Worm (Caenorhabditis elegans) whole organism, L1 larva: ENCODE results near the gene dex-1.

ENCODE experiments used
- C16A3.4 ChIP-seq: fragments of 150-350 bp; optimal IDR thresholded peaks from 2 replicates; lab custom pipeline; 2014; ENCODE audit warnings: missing biosample characterization, missing genetic modification characterization
- Y116A8C.19 ChIP-seq: sonication (generic microtip); optimal IDR thresholded peaks from 2 replicates; lab custom pipeline; 2016; ENCODE audit warnings: missing compliant biosample characterization, missing genetic modification characterization, borderline replicate concordance
- alr-1 ChIP-seq: fragments of 200-800 bp; sonication (Bioruptor generic); optimal IDR thresholded peaks from 2 replicates; lab custom pipeline; 2018; ENCODE audit warnings: borderline replicate concordance, mild to moderate bottlenecking, missing genetic modification characterization, missing compliant biosample characterization
- aly-2 ChIP-seq: fragments of 150-350 bp; optimal IDR thresholded peaks from 2 replicates; lab custom pipeline; 2014; ENCODE audit warnings: missing biosample characterization, missing genetic modification characterization
- ama-1 ChIP-seq: fragments of 150-350 bp; optimal IDR thresholded peaks from 2 replicates; lab custom pipeline; 2014
- ceh-8 ChIP-seq: fragments of 200-800 bp; sonication (Bioruptor generic); optimal IDR thresholded peaks from 2 replicates; lab custom pipeline; 2018; ENCODE audit warnings: mild to moderate bottlenecking, missing genetic modification characterization, moderate library complexity, missing compliant biosample characterization
- ceh-82 ChIP-seq, 3 experiments: fragments of 150-350 bp in 1 of 3; sonication (generic microtip) in 2 of 3; optimal IDR thresholded peaks; 2 replicates each; lab custom pipeline; 2014 to 2017; ENCODE audit warnings: missing biosample characterization in 3 of 3, missing genetic modification characterization in 3 of 3
- ceh-90 ChIP-seq: sonication (generic microtip); optimal IDR thresholded peaks from 2 replicates; lab custom pipeline; 2016; ENCODE audit warnings: missing genetic modification characterization, missing compliant biosample characterization
- ces-1 ChIP-seq: fragments of 150-350 bp; optimal IDR thresholded peaks from 2 replicates; lab custom pipeline; 2014; ENCODE audit warnings: missing biosample characterization, missing genetic modification reagents, missing genetic modification characterization
- dpl-1 ChIP-seq, 3 experiments: fragments of 150-350 bp in 2 of 3; sonication (generic microtip) in 1 of 3; optimal IDR thresholded peaks; 2 replicates each; lab custom pipeline; 2014 to 2017; ENCODE audit warnings: missing biosample characterization in 3 of 3, missing genetic modification characterization in 3 of 3, missing genetic modification reagents in 3 of 3
- dsc-1 ChIP-seq: sonication (generic microtip); optimal IDR thresholded peaks from 2 replicates; lab custom pipeline; 2016; ENCODE audit warnings: mild to moderate bottlenecking, missing genetic modification characterization, missing compliant biosample characterization
- egl-13 ChIP-seq: sonication (generic microtip); optimal IDR thresholded peaks from 2 replicates; lab custom pipeline; 2016; ENCODE audit warnings: missing genotype, missing genetic modification reagents, missing genetic modification characterization, missing compliant biosample characterization
- egl-27 ChIP-seq, 2 experiments: fragments of 150-350 bp in 1 of 2; sonication (generic microtip); optimal IDR thresholded peaks; 3 replicates each; lab custom pipeline; 2017 to 2018; ENCODE audit warnings: missing biosample characterization in 2 of 2, missing genetic modification characterization in 2 of 2, missing genetic modification reagents in 2 of 2
- elt-3 ChIP-seq, 6 experiments: fragments of 150-350 bp in 1 of 6; sonication (generic microtip); optimal IDR thresholded peaks; 2 replicates each; lab custom pipeline; 2017 to 2018; ENCODE audit warnings: missing biosample characterization in 6 of 6, missing genetic modification characterization in 6 of 6, inconsistent platforms in 1 of 6
- ets-5 ChIP-seq: fragments of 200-800 bp; sonication (Bioruptor generic); IDR thresholded peaks from 2 replicates; pipeline ENCODE4 v1.3.6; 2022; ENCODE audit warnings: missing genetic modification characterization, missing compliant biosample characterization
- fkh-10 ChIP-seq: sonication (generic microtip); optimal IDR thresholded peaks from 2 replicates; lab custom pipeline; 2017; ENCODE audit warnings: missing biosample characterization, missing genetic modification reagents, missing genetic modification characterization
- fkh-4 ChIP-seq: sonication (generic microtip); optimal IDR thresholded peaks from 2 replicates; lab custom pipeline; 2016; ENCODE audit warnings: missing compliant biosample characterization, missing genetic modification characterization, borderline replicate concordance
- hlh-4 ChIP-seq: sonication (generic microtip); optimal IDR thresholded peaks from 2 replicates; lab custom pipeline; 2016; ENCODE audit warnings: mild to moderate bottlenecking, missing genetic modification characterization, missing compliant biosample characterization
- hpl-2 ChIP-seq: fragments of 150-350 bp; optimal IDR thresholded peaks from 2 replicates; lab custom pipeline; 2014; ENCODE audit warnings: missing biosample characterization, missing genetic modification reagents, missing genetic modification characterization
- irx-1 ChIP-seq: sonication (generic microtip); optimal IDR thresholded peaks from 2 replicates; lab custom pipeline; 2016; ENCODE audit warnings: missing genetic modification characterization, missing compliant biosample characterization
- jun-1 ChIP-seq: fragments of 150-350 bp; optimal IDR thresholded peaks from 2 replicates; lab custom pipeline; 2014; ENCODE audit warnings: missing biosample characterization, missing genetic modification reagents, missing genetic modification characterization
- lin-14 ChIP-seq: fragments of 200-800 bp; sonication (Bioruptor generic); optimal IDR thresholded peaks from 2 replicates; lab custom pipeline; 2018; ENCODE audit warnings: mild to moderate bottlenecking, missing genetic modification characterization, moderate library complexity, missing compliant biosample characterization
- lin-15B ChIP-seq: fragments of 150-350 bp; sonication (generic microtip); optimal IDR thresholded peaks from 3 replicates; lab custom pipeline; 2014; ENCODE audit warnings: missing biosample characterization, missing genetic modification characterization
- lsy-2 ChIP-seq, 2 experiments: fragments of 150-350 bp; optimal IDR thresholded peaks; 2 replicates each; lab custom pipeline; 2014; ENCODE audit warnings: missing biosample characterization in 2 of 2, missing genetic modification characterization in 2 of 2
- mab-9 ChIP-seq: fragments of 200-800 bp; sonication (Bioruptor generic); IDR thresholded peaks from 2 replicates; pipeline ENCODE4 v1.3.6; 2022; ENCODE audit warnings: missing genetic modification reagents, missing genetic modification characterization, missing compliant biosample characterization
- mdl-1 ChIP-seq, 2 experiments: fragments of 150-350 bp; optimal IDR thresholded peaks; 2 replicates each; lab custom pipeline; 2014 to 2017; ENCODE audit warnings: missing biosample characterization in 2 of 2, missing genetic modification characterization in 2 of 2, inconsistent platforms in 1 of 2
- mef-2 ChIP-seq: fragments of 150-350 bp; optimal IDR thresholded peaks from 2 replicates; lab custom pipeline; 2014; ENCODE audit warnings: missing biosample characterization, missing genetic modification characterization
- nhr-11 ChIP-seq: fragments of 150-350 bp; optimal IDR thresholded peaks from 2 replicates; lab custom pipeline; 2014; ENCODE audit warnings: missing biosample characterization, missing genetic modification characterization
- nhr-19 ChIP-seq: fragments of 200-800 bp; sonication (Bioruptor generic); conservative IDR thresholded peaks from 2 replicates; pipeline ENCODE4 v1.3.6; 2022; ENCODE audit warnings: missing genetic modification characterization, missing compliant biosample characterization
- nhr-237 ChIP-seq: fragments of 150-350 bp; optimal IDR thresholded peaks from 2 replicates; lab custom pipeline; 2014; ENCODE audit warnings: missing biosample characterization, missing genetic modification characterization
- nhr-28 ChIP-seq: fragments of 150-350 bp; optimal IDR thresholded peaks from 2 replicates; lab custom pipeline; 2014; ENCODE audit warnings: missing biosample characterization, missing genetic modification characterization
- nhr-47 ChIP-seq: sonication (generic microtip); optimal IDR thresholded peaks from 2 replicates; lab custom pipeline; 2016; ENCODE audit warnings: mild to moderate bottlenecking, missing genetic modification characterization, moderate library complexity, missing compliant biosample characterization
- nhr-71 ChIP-seq: sonication (generic microtip); optimal IDR thresholded peaks from 2 replicates; lab custom pipeline; 2016; ENCODE audit warnings: mild to moderate bottlenecking, missing genetic modification characterization, moderate library complexity, missing compliant biosample characterization
- nhr-76 ChIP-seq: sonication (generic microtip); optimal IDR thresholded peaks from 2 replicates; lab custom pipeline; 2017; ENCODE audit warnings: missing biosample characterization, missing genetic modification characterization
- nhr-84 ChIP-seq: sonication (generic microtip); optimal IDR thresholded peaks from 2 replicates; lab custom pipeline; 2017; ENCODE audit warnings: missing biosample characterization, missing genetic modification characterization
- nhr-90 ChIP-seq: sonication (generic microtip); optimal IDR thresholded peaks from 2 replicates; lab custom pipeline; 2016; ENCODE audit warnings: mild to moderate bottlenecking, missing genetic modification characterization, missing compliant biosample characterization; ENCODE audit not compliant: poor library complexity
- pag-3 ChIP-seq: sonication (generic microtip); optimal IDR thresholded peaks from 2 replicates; lab custom pipeline; 2017; ENCODE audit warnings: missing genetic modification characterization, mild to moderate bottlenecking, missing compliant biosample characterization, antibody characterized with exemption, borderline replicate concordance; ENCODE audit not compliant: insufficient read depth
- pax-3 ChIP-seq: fragments of 200-800 bp; sonication (Bioruptor generic); optimal IDR thresholded peaks from 2 replicates; lab custom pipeline; 2018; ENCODE audit warnings: mild to moderate bottlenecking, missing genetic modification characterization, moderate library complexity, missing compliant biosample characterization
- pqm-1 ChIP-seq: sonication (generic microtip); optimal IDR thresholded peaks from 3 replicates; lab custom pipeline; 2017; ENCODE audit warnings: missing biosample characterization, missing genetic modification characterization
- rnt-1 ChIP-seq: sonication (generic microtip); optimal IDR thresholded peaks from 2 replicates; lab custom pipeline; 2016; ENCODE audit warnings: mild to moderate bottlenecking, missing genetic modification characterization, moderate library complexity, missing compliant biosample characterization
- swsn-7 ChIP-seq: sonication (generic microtip); optimal IDR thresholded peaks from 2 replicates; lab custom pipeline; 2016; ENCODE audit warnings: missing genetic modification characterization, missing compliant biosample characterization
- tbx-2 ChIP-seq: sonication (generic microtip); optimal IDR thresholded peaks from 2 replicates; lab custom pipeline; 2016; ENCODE audit warnings: missing genetic modification characterization, missing compliant biosample characterization
- tlp-1 ChIP-seq: fragments of 150-350 bp; optimal IDR thresholded peaks from 2 replicates; lab custom pipeline; 2014; ENCODE audit warnings: missing biosample characterization, missing genetic modification characterization
- unc-130 ChIP-seq: fragments of 150-350 bp; optimal IDR thresholded peaks from 2 replicates; lab custom pipeline; 2017; ENCODE audit warnings: missing biosample characterization, missing genetic modification characterization, inconsistent platforms
- unc-30 ChIP-seq: sonication (generic microtip); optimal IDR thresholded peaks from 2 replicates; lab custom pipeline; 2017; ENCODE audit warnings: missing biosample characterization, missing genetic modification characterization
- vab-15 ChIP-seq: sonication (generic microtip); optimal IDR thresholded peaks from 2 replicates; lab custom pipeline; 2017; ENCODE audit warnings: missing genotype, mild to moderate bottlenecking, missing genetic modification characterization, missing compliant biosample characterization
- xbp-1 ChIP-seq: sonication (generic microtip); optimal IDR thresholded peaks from 2 replicates; lab custom pipeline; 2016; ENCODE audit warnings: missing genetic modification characterization, missing compliant biosample characterization
- zag-1 ChIP-seq: fragments of 150-350 bp; optimal IDR thresholded peaks from 2 replicates; lab custom pipeline; 2014; ENCODE audit warnings: missing biosample characterization, missing genetic modification characterization

The dex-1 gene

DNA sequence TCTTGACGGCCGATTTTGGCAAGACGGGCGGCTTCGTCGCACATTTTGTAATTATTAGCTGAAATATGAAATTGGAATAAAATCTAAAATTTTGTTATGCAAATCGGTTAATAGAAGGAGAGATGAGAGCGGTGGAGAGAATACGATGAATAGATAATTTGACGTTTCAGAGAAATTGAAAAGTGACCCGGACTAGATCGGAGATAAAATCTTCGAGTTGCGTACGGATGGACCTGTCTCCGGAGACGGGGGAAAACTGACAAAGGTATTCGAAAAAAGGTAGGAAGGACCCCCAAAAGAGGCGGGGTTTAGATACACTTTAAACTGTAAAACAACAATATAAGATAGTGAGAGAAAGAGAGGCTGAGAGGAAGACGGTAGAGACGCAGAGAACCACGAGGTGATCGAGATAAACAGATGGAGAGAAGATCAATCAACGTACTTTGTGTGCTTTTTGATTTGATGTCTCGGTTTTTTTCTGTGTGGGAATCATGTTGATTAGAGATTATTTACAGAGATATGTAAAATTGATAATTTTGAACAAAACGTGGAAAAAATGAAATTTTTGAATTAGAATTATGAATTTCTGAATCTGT is 26.3 kb downstream of the dex-1 start, which contains the start of gene F09F7.6 (continued):
- TF ChIP-seq Y116A8C.19 (tag; lab: Kevin White, UChicago) (no peak), elt-3 (tag; optimal IDR thresholded peaks at IDR 0.05; lab: Kevin White, UChicago) (peak; percentile 35 to 93 (median 72)), ets-5 (GFP tag; lab: Robert Waterston, UW) (no peak), nhr-84 (tag; lab: Kevin White, UChicago) (no peak), lsy-2 (tag; optimal IDR thresholded peaks at IDR 0.05; lab: Kevin White, UChicago) (peak; percentile 57 to 63), pag-3 (tag; lab: Kevin White, UChicago) (no peak), tlp-1 (no peak), dpl-1 (GFP tag; optimal IDR thresholded peaks at IDR 0.05; lab: Kevin White, UChicago) (peak in 2 of 3 experiments; percentile 21 to 42), alr-1 (tag; lab: Kevin White, UChicago) (no peak), ceh-90 (no peak), irx-1 (tag; lab: Kevin White, UChicago) (peak; percentile 10), pqm-1 (tag; lab: Kevin White, UChicago) (no peak), rnt-1 (tag; lab: Kevin White, UChicago) (peak; percentile 76), vab-15 (tag; lab: Kevin White, UChicago) (peak; percentile 50), ces-1 (GFP tag; lab: Kevin White, UChicago) (no peak), jun-1 (tag; lab: Kevin White, UChicago) (no peak), lin-14 (GFP tag; lab: Kevin White, UChicago) (peak; percentile 89), nhr-11 (tag; lab: Kevin White, UChicago) (no peak), nhr-237 (tag; lab: Kevin White, UChicago) (no peak), dsc-1 (peak; percentile 41), nhr-28 (no peak), nhr-47 (tag; lab: Kevin White, UChicago) (peak; percentile 62), unc-130 (tag; lab: Kevin White, UChicago) (peak; percentile 89), mab-9 (GFP tag; lab: Robert Waterston, UW) (no peak), fkh-10 (GFP tag; lab: Kevin White, UChicago) (no peak), C16A3.4 (tag; lab: Kevin White, UChicago) (peak; percentile 74), lin-15B (tag; lab: Kevin White, UChicago) (no peak), hpl-2 (no peak), mef-2 (tag; lab: Kevin White, UChicago) (no peak), tbx-2 (peak; percentile 81), aly-2 (tag; lab: Kevin White, UChicago) (no peak), unc-30 (no peak), swsn-7 (tag; lab: Kevin White, UChicago) (peak; percentile 46), mdl-1 (tag; optimal IDR thresholded peaks at IDR 0.05; lab: Kevin White, UChicago) (peak in 1 of 2 experiments; percentile 96), pax-3 (tag; lab: Kevin White, UChicago) (no peak), xbp-1 (tag; lab: Kevin White, UChicago) (peak; percentile 27), nhr-76 (tag; lab: Kevin White, UChicago) (no peak), ceh-8 (GFP tag; lab: Kevin White, UChicago) (no peak), ceh-82 (tag; optimal IDR thresholded peaks at IDR 0.05; lab: Kevin White, UChicago) (no peak), nhr-90 (tag; lab: Kevin White, UChicago) (peak; percentile 81), ama-1 (lab: Kevin White, UChicago) (peak; percentile 47)
- TF ChIP-seq, all 84 proteins: peak for 33

DNA sequence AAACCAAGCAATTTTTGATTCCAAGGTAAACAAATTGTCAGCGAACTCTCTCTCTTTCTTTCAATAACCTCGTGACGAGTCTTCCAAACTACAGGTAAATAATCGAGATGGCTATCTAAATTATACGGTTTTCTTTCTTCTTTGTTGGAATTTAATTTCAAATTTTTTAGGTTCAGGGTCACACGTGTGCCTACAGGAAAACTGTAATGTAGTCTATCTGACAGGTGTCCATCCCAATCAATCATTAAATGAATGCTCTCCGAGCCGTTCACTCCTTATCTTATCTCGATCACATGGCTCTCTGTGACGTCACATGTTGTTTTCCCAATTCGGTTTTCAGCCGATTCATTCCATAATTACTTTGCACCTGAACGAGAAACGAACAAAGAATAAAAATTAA is 27.2 kb downstream of the dex-1 start:
- TF ChIP-seq nhr-19 (GFP tag; lab: Robert Waterston, UW): peak; percentile 28; the same call in 1 of the 2 replicates
- TF ChIP-seq lin-15B (tag; lab: Kevin White, UChicago): no peak
- TF ChIP-seq ets-5 (GFP tag; lab: Robert Waterston, UW): no peak
- TF ChIP-seq fkh-4 (tag; lab: Kevin White, UChicago): no peak
- no peak for TF ChIP-seq Y116A8C.19 (tag; lab: Kevin White, UChicago)
- TF ChIP-seq egl-13 (tag; lab: Kevin White, UChicago): no peak
- no peak for TF ChIP-seq unc-130 (tag; lab: Kevin White, UChicago)
- TF ChIP-seq fkh-10 (GFP tag; lab: Kevin White, UChicago): no peak
- peak; percentile 52 for TF ChIP-seq lin-14 (GFP tag; lab: Kevin White, UChicago)
- TF ChIP-seq hlh-4 (tag; lab: Kevin White, UChicago): no peak
- peak in 1 of 2 experiments; percentile 24 for TF ChIP-seq lsy-2 (tag; optimal IDR thresholded peaks at IDR 0.05; lab: Kevin White, UChicago)
- TF ChIP-seq egl-27 (tag; optimal IDR thresholded peaks at IDR 0.05; lab: Kevin White, UChicago): no peak
- peak; percentile 24 for TF ChIP-seq nhr-90 (tag; lab: Kevin White, UChicago)
- TF ChIP-seq pqm-1 (tag; lab: Kevin White, UChicago): no peak
- TF ChIP-seq mdl-1 (tag; optimal IDR thresholded peaks at IDR 0.05; lab: Kevin White, UChicago): peak in 1 of 2 experiments; percentile 32
- no peak for TF ChIP-seq dsc-1
- TF ChIP-seq C16A3.4 (tag; lab: Kevin White, UChicago): no peak
- peak; percentile 41 for TF ChIP-seq nhr-71 (tag; lab: Kevin White, UChicago)
- no peak for TF ChIP-seq ama-1 (lab: Kevin White, UChicago)
- TF ChIP-seq irx-1 (tag; lab: Kevin White, UChicago): no peak
- TF ChIP-seq nhr-11 (tag; lab: Kevin White, UChicago): no peak
- no peak for TF ChIP-seq zag-1 (tag; lab: Kevin White, UChicago)
